Fruit fly (Drosophila melanogaster): ENCODE data around the gene Stim.

The Stim gene

dm6 chrX:15924805-15925204, 15.4 kb downstream of the Stim start, which contains the start of gene Lcch3:
Gene Lcch3, plus strand, starts transcription at chrX:15925105.
- TF ChIP-seq noc (tag; optimal IDR thresholded peaks at IDR 0.05): no peak

- no peak for TF ChIP-seq noc (tag; optimal IDR thresholded peaks at IDR 0.05)
Observed at dm6 chrX:15921655-15922054, 18.6 kb downstream of the Stim start, which contains the start of gene CG8916. Gene CG8916, plus strand, starts transcription at chrX:15921955.

DNA sequence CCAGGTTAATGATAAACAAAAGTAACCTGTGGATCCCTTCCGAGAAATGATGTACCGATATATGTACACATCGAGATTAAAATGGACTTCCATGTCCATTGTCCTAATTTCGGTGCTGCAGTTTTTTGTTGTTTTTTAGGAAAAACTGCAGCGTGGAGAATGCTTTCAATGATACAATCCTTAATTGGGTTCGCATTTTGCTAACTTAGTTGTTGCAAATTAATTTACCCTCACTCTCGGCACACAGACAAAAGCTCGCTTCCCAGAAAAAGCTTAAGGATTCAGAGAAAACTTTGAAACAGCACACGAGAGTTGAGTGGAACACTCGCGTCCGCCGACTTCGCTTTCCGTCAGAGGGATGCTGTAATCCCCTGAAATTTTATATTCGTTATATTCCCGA, 29.7 kb downstream of the Stim start, which contains the start of gene Lrp4:
Gene Lrp4 (plus strand): TSS at position 301 of the 400 bp plus-strand sequence.
- TF ChIP-seq noc (tag; optimal IDR thresholded peaks at IDR 0.05): no peak

dm6 chrX:15909564-15910284, 30.5 kb downstream of the Stim start, which contains the start of gene CycD:
Gene CycD, minus strand, starts transcription at chrX:15909676.
- no peak for TF ChIP-seq noc (tag; optimal IDR thresholded peaks at IDR 0.05)

- no peak for TF ChIP-seq noc (tag; optimal IDR thresholded peaks at IDR 0.05)
Observed at dm6 chrX:15893732-15894264, 46.5 kb downstream of the Stim start.

- no peak for TF ChIP-seq noc (tag; optimal IDR thresholded peaks at IDR 0.05)
Observed at dm6 chrX:15891606-15892345, 48.5 kb downstream of the Stim start, which contains the start of gene shi. Gene shi, plus strand, starts transcription at chrX:15892116.

dm6 chrX:15889780-15890608, 50.3 kb downstream of the Stim start, which contains the start of the genes MSBP and CG15916:
Gene MSBP, minus strand, starts transcription at chrX:15890109.
Gene CG15916, plus strand, starts transcription at chrX:15890589.
- TF ChIP-seq noc (tag; optimal IDR thresholded peaks at IDR 0.05): no peak

DNA sequence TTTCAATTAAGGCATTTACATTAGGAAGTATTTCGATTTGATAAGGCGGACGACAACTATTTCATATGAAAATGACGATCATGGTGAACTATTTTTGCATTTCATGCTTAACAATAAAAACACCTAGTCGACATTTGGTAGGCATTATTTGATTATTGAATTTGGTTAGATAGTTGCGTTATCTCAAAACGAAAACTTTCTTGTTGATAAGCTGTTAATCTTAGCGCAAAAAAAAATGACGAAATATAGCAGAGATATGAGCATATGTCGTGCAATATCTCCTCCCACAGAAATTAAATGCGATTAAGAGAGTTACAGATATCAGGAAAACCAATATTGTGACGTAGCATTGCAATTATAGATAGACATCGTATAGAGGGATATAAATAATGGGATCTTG, 51.5 kb downstream of the Stim start:
- no peak for TF ChIP-seq noc (tag; optimal IDR thresholded peaks at IDR 0.05)

- TF ChIP-seq noc (tag; optimal IDR thresholded peaks at IDR 0.05): no peak
Observed at dm6 chrX:15887247-15887616, 53.0 kb downstream of the Stim start, which contains the start of gene tay. Gene tay, minus strand, starts transcription at chrX:15887311.

DNA sequence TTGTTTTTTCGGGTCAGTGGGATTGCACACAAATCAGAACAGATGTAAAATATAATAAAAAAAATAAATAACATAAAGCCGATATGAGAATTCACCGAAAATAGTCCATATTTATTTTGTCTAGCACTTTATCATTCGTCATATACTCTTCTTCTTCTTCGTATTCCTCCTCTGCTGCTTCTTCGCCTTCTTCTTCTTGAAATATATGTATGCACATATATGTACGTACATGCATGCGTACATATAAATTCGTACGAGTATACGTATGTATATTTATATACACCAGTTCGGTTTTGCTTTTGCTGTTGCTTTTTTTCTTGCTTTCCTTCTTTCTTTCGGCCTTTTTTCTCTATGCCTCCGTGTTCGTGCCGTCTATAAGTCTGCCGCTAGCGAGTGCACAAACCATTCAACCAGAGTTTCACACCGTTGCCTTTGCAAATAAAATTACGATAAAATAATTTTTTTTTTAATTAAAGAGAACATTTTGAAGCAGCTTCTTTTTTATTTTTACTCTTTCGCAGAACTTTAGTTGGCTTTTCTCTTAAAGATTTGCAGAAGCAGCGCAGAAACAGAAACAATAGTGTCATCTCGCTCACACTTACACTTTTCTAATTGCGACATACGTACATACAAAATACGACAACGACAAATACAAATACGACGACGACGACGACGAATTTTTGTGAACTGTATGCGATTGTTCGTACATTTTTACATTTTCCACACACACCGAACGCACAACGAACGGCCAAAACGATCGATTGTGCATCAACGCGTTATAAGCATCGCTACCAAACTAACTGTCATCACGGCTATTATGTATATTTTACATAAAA, 53.6 kb downstream of the Stim start:
- no peak for TF ChIP-seq noc (tag; optimal IDR thresholded peaks at IDR 0.05)
